Fruit fly (Drosophila melanogaster): Measurements from ENCODE around the gene CG31560.

CG31560 gene

dm6 chr3R:6343396-6344239 is 33.8 kb downstream of the CG31560 start, which contains the start of gene CG17919:
Gene CG17919 (plus strand): TSS chr3R:6344029.
- TF ChIP-seq Myc (optimal IDR thresholded peaks at IDR 0.05) (no peak), psq (optimal IDR thresholded peaks at IDR 0.05) (no peak), Sin3A (optimal IDR thresholded peaks at IDR 0.05) (no peak), insv (optimal IDR thresholded peaks at IDR 0.05) (no peak), ttk (optimal IDR thresholded peaks at IDR 0.05) (no peak), h (optimal IDR thresholded peaks at IDR 0.05) (no peak)

DNA sequence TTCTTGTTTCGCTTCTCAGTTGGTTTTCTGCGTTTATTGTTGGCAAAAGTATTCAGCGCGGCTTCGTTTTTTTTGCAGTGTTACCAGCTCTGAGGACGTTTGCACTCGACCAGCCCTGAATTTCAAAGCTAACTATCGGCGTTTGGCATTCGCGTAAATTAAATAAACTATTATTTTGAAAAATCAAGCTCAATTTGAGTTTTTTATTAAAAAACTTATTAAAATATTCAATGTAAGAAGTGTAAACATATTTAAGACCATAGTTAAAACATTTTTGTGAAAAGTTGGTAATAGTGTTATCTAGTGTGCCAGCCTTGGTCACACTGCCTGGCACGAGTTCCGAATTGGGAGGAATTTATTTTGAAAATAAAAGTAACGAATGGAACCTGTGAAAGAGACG is 36.0 kb downstream of the CG31560 start, which contains the start of the genes SmD2 and CG18048:
Gene SmD2, minus strand, starts transcription at position 98 of the 400 bp plus-strand sequence.
Gene CG18048, plus strand, starts transcription at position 298 of the 400 bp plus-strand sequence.
- TF ChIP-seq insv (optimal IDR thresholded peaks at IDR 0.05) (no peak), Myc (optimal IDR thresholded peaks at IDR 0.05) (no peak), Sin3A (optimal IDR thresholded peaks at IDR 0.05) (no peak), ttk (optimal IDR thresholded peaks at IDR 0.05) (no peak), h (optimal IDR thresholded peaks at IDR 0.05) (no peak), psq (optimal IDR thresholded peaks at IDR 0.05) (no peak)

DNA sequence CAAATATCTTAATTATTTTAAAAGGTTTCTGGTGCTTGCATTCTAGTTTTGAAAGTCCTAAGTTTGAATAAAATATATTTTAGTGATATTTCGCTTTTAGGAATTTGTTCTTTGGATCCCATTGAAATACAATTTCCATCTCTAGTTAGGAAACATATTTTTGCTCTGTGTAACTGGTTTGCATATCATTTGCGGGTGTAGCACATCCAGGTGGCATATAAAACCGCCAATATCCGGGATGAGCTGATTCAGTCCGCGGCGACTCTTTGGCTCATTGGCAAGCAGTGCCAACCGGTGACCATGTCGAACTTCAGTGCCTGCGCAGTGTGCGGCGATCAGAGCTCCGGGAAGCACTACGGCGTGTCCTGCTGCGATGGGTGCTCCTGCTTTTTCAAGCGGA is 39.2 kb downstream of the CG31560 start, which contains the start of gene Hr83:
Gene Hr83, plus strand, starts transcription at position 301 of the 400 bp plus-strand sequence.
- TF ChIP-seq ttk (optimal IDR thresholded peaks at IDR 0.05) (no peak), h (optimal IDR thresholded peaks at IDR 0.05) (no peak), psq (optimal IDR thresholded peaks at IDR 0.05) (no peak), insv (optimal IDR thresholded peaks at IDR 0.05) (no peak), Sin3A (optimal IDR thresholded peaks at IDR 0.05) (no peak), Myc (optimal IDR thresholded peaks at IDR 0.05) (no peak)

DNA sequence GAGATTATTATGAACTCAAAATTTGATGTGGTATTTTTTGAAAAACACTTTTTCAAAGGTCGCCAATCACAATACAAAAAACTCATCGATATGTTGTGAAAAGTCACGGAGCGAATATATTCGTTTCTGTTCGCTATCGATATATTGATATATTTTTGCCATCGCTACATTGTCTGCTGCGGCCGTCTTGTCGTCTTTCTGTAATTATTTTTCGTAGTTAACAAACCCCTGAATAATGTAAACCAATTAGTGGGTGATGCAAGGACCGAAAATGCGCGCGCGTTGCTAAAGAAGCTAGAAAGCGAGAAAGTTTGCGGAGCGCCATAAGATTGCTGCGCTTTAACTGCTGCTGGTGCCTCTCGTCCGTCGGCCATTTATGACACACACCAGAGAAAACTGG is 41.0 kb downstream of the CG31560 start, which contains the start of gene Pak:
Gene Pak, plus strand, starts transcription at position 142 of the 400 bp plus-strand sequence.
- TF ChIP-seq insv (optimal IDR thresholded peaks at IDR 0.05), result no peak
- TF ChIP-seq psq (optimal IDR thresholded peaks at IDR 0.05), result no peak
- no peak for TF ChIP-seq Myc (optimal IDR thresholded peaks at IDR 0.05)
- TF ChIP-seq h (optimal IDR thresholded peaks at IDR 0.05), result no peak
- TF ChIP-seq ttk (optimal IDR thresholded peaks at IDR 0.05), result no peak
- TF ChIP-seq Sin3A (optimal IDR thresholded peaks at IDR 0.05), result no peak

DNA sequence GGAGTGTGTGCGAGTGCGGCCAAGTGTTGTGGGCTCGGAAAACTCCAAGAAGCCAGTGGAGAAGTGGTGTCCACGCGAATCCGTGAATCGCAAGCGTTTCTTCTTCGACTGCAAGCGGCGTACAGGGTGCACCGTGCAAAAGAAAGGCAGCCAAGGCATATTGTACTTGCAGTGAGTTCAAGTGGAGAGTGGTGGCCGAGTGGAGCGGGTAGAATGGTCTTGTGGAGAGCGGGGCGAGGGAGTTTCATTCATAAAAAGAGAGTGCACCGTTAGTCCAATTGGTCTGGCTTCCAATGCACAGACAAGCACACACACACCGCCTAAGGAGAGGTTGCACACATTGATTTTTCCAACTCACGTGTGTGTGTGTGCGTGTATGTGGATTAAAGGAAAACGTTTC is 41.4 kb downstream of the CG31560 start:
- TF ChIP-seq insv (optimal IDR thresholded peaks at IDR 0.05), result no peak
- TF ChIP-seq Myc (optimal IDR thresholded peaks at IDR 0.05), result no peak
- no peak for TF ChIP-seq h (optimal IDR thresholded peaks at IDR 0.05)
- TF ChIP-seq Sin3A (optimal IDR thresholded peaks at IDR 0.05), result no peak
- no peak for TF ChIP-seq ttk (optimal IDR thresholded peaks at IDR 0.05)
- no peak for TF ChIP-seq psq (optimal IDR thresholded peaks at IDR 0.05)

DNA sequence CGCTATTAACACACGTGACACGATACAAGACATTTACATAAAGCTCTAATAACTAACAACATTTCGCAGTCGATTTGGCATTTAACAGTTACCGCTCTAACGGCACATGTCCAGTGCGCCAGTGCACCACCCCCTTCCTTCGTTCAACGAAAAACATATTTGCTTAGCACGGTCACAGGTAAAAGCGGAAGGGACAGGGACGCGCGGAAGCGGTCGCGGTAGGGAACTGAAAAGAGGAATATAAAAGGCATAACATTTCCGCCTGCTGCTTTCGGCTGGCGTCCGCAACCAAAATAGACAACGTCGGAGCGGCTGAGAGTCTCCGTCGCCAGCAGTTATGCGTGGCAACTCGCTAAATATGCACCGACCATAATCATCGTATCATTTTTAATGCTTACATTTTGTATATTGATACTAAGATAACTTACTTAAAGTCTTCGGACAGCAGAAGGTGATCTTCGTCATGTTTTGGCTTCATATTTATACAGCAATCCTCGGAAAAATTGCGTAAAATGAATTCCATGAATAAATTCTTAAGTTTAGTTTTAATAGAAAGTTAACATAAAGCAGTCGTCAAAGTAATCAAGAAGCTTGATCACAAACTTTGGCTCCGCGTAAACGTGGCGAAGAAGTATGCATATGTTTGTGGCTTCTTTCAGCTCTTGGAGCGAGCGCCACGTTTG is 42.1 kb downstream of the CG31560 start:
- TF ChIP-seq h (optimal IDR thresholded peaks at IDR 0.05), result no peak
- TF ChIP-seq ttk (optimal IDR thresholded peaks at IDR 0.05), result no peak
- TF ChIP-seq Myc (optimal IDR thresholded peaks at IDR 0.05), result no peak
- no peak for TF ChIP-seq insv (optimal IDR thresholded peaks at IDR 0.05)
- TF ChIP-seq psq (optimal IDR thresholded peaks at IDR 0.05), result no peak
- TF ChIP-seq Sin3A (optimal IDR thresholded peaks at IDR 0.05), result no peak

- TF ChIP-seq insv (optimal IDR thresholded peaks at IDR 0.05) (no peak), Myc (optimal IDR thresholded peaks at IDR 0.05) (no peak), psq (optimal IDR thresholded peaks at IDR 0.05) (no peak), ttk (optimal IDR thresholded peaks at IDR 0.05) (no peak), h (optimal IDR thresholded peaks at IDR 0.05) (no peak), Sin3A (optimal IDR thresholded peaks at IDR 0.05) (no peak)
These were observed 42.7 kb downstream of the CG31560 start for dm6 chr3R:6352436-6352835.

dm6 chr3R:6352893-6353623 is 43.3 kb downstream of the CG31560 start:
- no peak for TF ChIP-seq Myc (optimal IDR thresholded peaks at IDR 0.05)
- TF ChIP-seq insv (optimal IDR thresholded peaks at IDR 0.05), result no peak
- TF ChIP-seq h (optimal IDR thresholded peaks at IDR 0.05), result no peak
- no peak for TF ChIP-seq ttk (optimal IDR thresholded peaks at IDR 0.05)

DNA sequence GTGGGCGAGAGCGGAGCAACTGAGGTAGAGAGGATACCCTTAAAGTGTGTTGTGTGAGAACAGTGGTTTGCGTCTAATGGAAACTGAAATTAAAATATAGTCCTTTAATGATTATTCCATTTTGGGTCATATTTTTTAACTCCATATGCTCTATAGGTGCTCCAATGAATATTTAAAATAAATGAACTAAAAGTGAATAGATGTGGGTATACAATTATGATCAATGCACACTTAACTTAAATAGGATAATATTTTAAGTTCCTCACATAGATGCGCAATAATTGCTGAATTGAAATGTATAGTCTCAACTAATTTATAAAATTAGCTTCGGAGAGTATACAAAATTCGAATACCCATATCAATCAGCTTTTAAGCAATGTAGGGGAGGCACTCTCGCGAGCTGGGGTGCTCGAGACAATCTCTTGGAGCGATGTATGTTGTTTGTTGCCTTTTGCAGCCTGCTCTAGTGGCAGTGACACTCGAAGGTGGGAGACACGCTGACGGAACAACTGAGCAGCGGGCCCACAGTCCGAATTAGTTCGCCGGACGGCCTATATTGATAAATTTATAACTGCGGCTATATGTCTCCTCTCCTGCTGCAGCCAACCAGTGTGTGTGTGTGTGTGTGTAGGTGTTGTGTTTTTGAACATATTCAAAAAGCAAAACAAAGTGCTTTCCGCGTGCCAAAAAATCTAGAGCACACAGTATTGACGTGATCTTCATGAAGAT is 44.0 kb downstream of the CG31560 start:
- TF ChIP-seq insv (optimal IDR thresholded peaks at IDR 0.05), result no peak

dm6 chr3R:6354408-6354807 is 44.6 kb downstream of the CG31560 start:
- no peak for TF ChIP-seq insv (optimal IDR thresholded peaks at IDR 0.05)
- no peak for TF ChIP-seq h (optimal IDR thresholded peaks at IDR 0.05)
- no peak for TF ChIP-seq Myc (optimal IDR thresholded peaks at IDR 0.05)
- TF ChIP-seq psq (optimal IDR thresholded peaks at IDR 0.05), result no peak
- TF ChIP-seq ttk (optimal IDR thresholded peaks at IDR 0.05), result no peak
- no peak for TF ChIP-seq Sin3A (optimal IDR thresholded peaks at IDR 0.05)
